Fruit fly (Drosophila melanogaster) whole organism, embryonic: ENCODE data around the gene Prosbeta2R2.

Experiments used
- Ada2b ChIP-seq: fragments of 200-800 bp; sonication (Bioruptor generic); IDR thresholded peaks from 2 replicates; pipeline ENCODE4 v1.3.6; 2022; ENCODE audit warnings: missing biosample characterization, missing genetic modification characterization
- Antp ChIP-seq: fragments of 200-800 bp; sonication (Bioruptor generic); optimal IDR thresholded peaks from 3 replicates; lab custom pipeline; 2016; ENCODE audit warnings: missing biosample characterization, missing genetic modification characterization
- Bteb2 ChIP-seq: fragments of 200-800 bp; sonication (Bioruptor generic); optimal IDR thresholded peaks from 2 replicates; lab custom pipeline; 2016; ENCODE audit warnings: missing biosample characterization, missing genetic modification characterization
- CG11085 ChIP-seq: fragments of 200-800 bp; sonication (Bioruptor generic); IDR thresholded peaks from 2 replicates; pipeline ENCODE4 v1.3.6; 2022; ENCODE audit warnings: missing biosample characterization, missing genetic modification characterization
- CG12071 ChIP-seq: fragments of 200-800 bp; sonication (Bioruptor generic); optimal IDR thresholded peaks from 3 replicates; lab custom pipeline; 2018; ENCODE audit warnings: missing biosample characterization, mild to moderate bottlenecking, missing genetic modification characterization
- CG12104 ChIP-seq: fragments of 200-800 bp; sonication (Bioruptor generic); optimal IDR thresholded peaks from 3 replicates; lab custom pipeline; 2016; ENCODE audit warnings: missing biosample characterization, missing genetic modification characterization
- CG13287 ChIP-seq: fragments of 200-800 bp; sonication (Bioruptor generic); IDR thresholded peaks from 2 replicates; pipeline ENCODE4 v1.3.6; 2022; ENCODE audit warnings: missing biosample characterization, missing genetic modification characterization; ENCODE audit not compliant: partially characterized antibody
- CG15696 ChIP-seq: fragments of 200-800 bp; sonication (Bioruptor generic); optimal IDR thresholded peaks from 2 replicates; lab custom pipeline; 2019; ENCODE audit warnings: missing biosample characterization, mild to moderate bottlenecking, missing genetic modification characterization, moderate library complexity
- CG17612 ChIP-seq: fragments of 200-800 bp; sonication (Bioruptor generic); IDR thresholded peaks from 2 replicates; pipeline ENCODE4 v1.3.6; 2022; ENCODE audit warnings: missing biosample characterization, missing genetic modification characterization
- CG17802 ChIP-seq: fragments of 200-800 bp; sonication (Bioruptor generic); optimal IDR thresholded peaks from 2 replicates; lab custom pipeline; 2018; ENCODE audit warnings: missing biosample characterization, mild to moderate bottlenecking, missing genetic modification characterization, moderate library complexity
- CG30431 ChIP-seq: fragments of 200-800 bp; sonication (Bioruptor generic); optimal IDR thresholded peaks from 2 replicates; lab custom pipeline; 2017; ENCODE audit warnings: missing biosample characterization, missing genetic modification characterization
- CG31365 ChIP-seq: fragments of 200-800 bp; sonication (Bioruptor generic); optimal IDR thresholded peaks from 2 replicates; lab custom pipeline; 2018; ENCODE audit warnings: missing biosample characterization, mild to moderate bottlenecking, missing genetic modification characterization
- CG31388 ChIP-seq: fragments of 200-800 bp; sonication (Bioruptor generic); optimal IDR thresholded peaks from 2 replicates; lab custom pipeline; 2016; ENCODE audit warnings: missing biosample characterization, missing genetic modification characterization
- CG32532 ChIP-seq: fragments of 200-800 bp; sonication (Bioruptor generic); IDR thresholded peaks from 2 replicates; pipeline ENCODE4 v1.3.6; 2022; ENCODE audit warnings: missing biosample characterization, missing genetic modification characterization
- CG3281 ChIP-seq: fragments of 200-800 bp; sonication (Bioruptor generic); optimal IDR thresholded peaks from 3 replicates; lab custom pipeline; 2017; ENCODE audit warnings: missing biosample characterization, mild to moderate bottlenecking, missing genetic modification characterization
- CG34376 ChIP-seq: fragments of 200-800 bp; sonication (Bioruptor generic); optimal IDR thresholded peaks from 2 replicates; lab custom pipeline; 2018; ENCODE audit warnings: missing biosample characterization, mild to moderate bottlenecking, missing genetic modification characterization
- CG4854 ChIP-seq: fragments of 200-800 bp; sonication (Bioruptor generic); optimal IDR thresholded peaks from 2 replicates; lab custom pipeline; 2016; ENCODE audit warnings: missing biosample characterization, missing genetic modification characterization, inconsistent platforms
- CG6689 ChIP-seq: fragments of 200-800 bp; sonication (Bioruptor generic); IDR thresholded peaks from 2 replicates; pipeline ENCODE4 v1.3.6; 2022; ENCODE audit warnings: missing biosample characterization, missing genetic modification characterization
- CG7357 ChIP-seq: fragments of 200-800 bp; sonication (Bioruptor generic); IDR thresholded peaks from 3 replicates; pipeline ENCODE4 v1.3.6; 2022; ENCODE audit warnings: missing biosample characterization, missing genetic modification characterization
- CG7372 ChIP-seq: fragments of 200-800 bp; sonication (Bioruptor generic); IDR thresholded peaks from 2 replicates; pipeline ENCODE4 v1.3.6; 2022; ENCODE audit warnings: missing biosample characterization, missing genetic modification characterization
- CG8765 ChIP-seq: fragments of 200-800 bp; sonication (Bioruptor generic); IDR thresholded peaks from 2 replicates; pipeline ENCODE4 v1.3.6; 2022; ENCODE audit warnings: missing biosample characterization, missing genetic modification characterization
- Eip74EF ChIP-seq, 2 experiments: fragments of 200-800 bp in 1 of 2; fragments of >200 bp in 1 of 2; sonication (Bioruptor generic) in 1 of 2; optimal IDR thresholded peaks; 2 replicates each; lab custom pipeline; 2017 to 2019; ENCODE audit warnings: missing biosample characterization in 2 of 2, missing genetic modification characterization in 2 of 2, mild to moderate bottlenecking in 1 of 2, moderate library complexity in 1 of 2
- Ets97D ChIP-seq: fragments of 200-800 bp; sonication (Bioruptor generic); optimal IDR thresholded peaks from 3 replicates; lab custom pipeline; 2016; ENCODE audit warnings: missing biosample characterization, missing genetic modification characterization
- Gug ChIP-seq: fragments of 200-800 bp; sonication (Bioruptor generic); IDR thresholded peaks from 4 replicates; pipeline ENCODE4 v1.3.6; 2022; ENCODE audit warnings: missing biosample characterization, missing genetic modification characterization
- HmgZ ChIP-seq: fragments of 200-800 bp; sonication (Bioruptor generic); optimal IDR thresholded peaks from 2 replicates; lab custom pipeline; 2018; ENCODE audit warnings: missing biosample characterization, mild to moderate bottlenecking, missing genetic modification characterization
- Hmx ChIP-seq: fragments of 200-800 bp; sonication (Bioruptor generic); optimal IDR thresholded peaks from 2 replicates; lab custom pipeline; 2016; ENCODE audit warnings: missing biosample characterization, missing genetic modification characterization
- Hr78 ChIP-seq, 2 experiments: fragments of 200-800 bp in 1 of 2; fragments of >200 bp in 1 of 2; sonication (Bioruptor generic) in 1 of 2; optimal IDR thresholded peaks; 2 replicates each; lab custom pipeline; 2017 to 2019; ENCODE audit warnings: missing biosample characterization in 2 of 2, missing genetic modification characterization in 2 of 2, mild to moderate bottlenecking in 1 of 2, moderate library complexity in 1 of 2
- Med ChIP-seq: fragments of 200-800 bp; sonication (Bioruptor generic); peaks from one replicate; lab custom pipeline; 2016; ENCODE audit warnings: missing biosample characterization, missing genetic modification characterization, mild to moderate bottlenecking, inconsistent platforms, moderate library complexity
- NFAT ChIP-seq: fragments of 200-800 bp; sonication (Bioruptor generic); IDR thresholded peaks from 2 replicates; pipeline ENCODE4 v1.3.6; 2022; ENCODE audit warnings: missing biosample characterization, missing genetic modification characterization
- Opbp ChIP-seq: fragments of 200-800 bp; sonication (Bioruptor generic); IDR thresholded peaks from 3 replicates; pipeline ENCODE4 v1.3.6; 2022; ENCODE audit warnings: missing biosample characterization, missing genetic modification characterization; ENCODE audit not compliant: partially characterized antibody
- Ssrp ChIP-seq: fragments of 200-800 bp; sonication (Bioruptor generic); optimal IDR thresholded peaks from 2 replicates; lab custom pipeline; 2018; ENCODE audit warnings: missing biosample characterization, mild to moderate bottlenecking, missing genetic modification characterization, moderate library complexity
- Stat92E ChIP-seq, 3 experiments: fragments of >200 bp in 2 of 3; fragments of 200-800 bp in 1 of 3; sonication (Bioruptor generic) in 1 of 3; optimal IDR thresholded peaks; 2 replicates each; lab custom pipeline; 2017 to 2019; ENCODE audit warnings: missing biosample characterization in 3 of 3, missing genetic modification characterization in 3 of 3, mild to moderate bottlenecking in 1 of 3, moderate library complexity in 1 of 3
- bcd ChIP-seq: fragments of 200-800 bp; sonication (Bioruptor generic); optimal IDR thresholded peaks from 2 replicates; lab custom pipeline; 2017; ENCODE audit warnings: missing biosample characterization, mild to moderate bottlenecking, missing genetic modification characterization
- cg ChIP-seq: fragments of 200-800 bp; sonication (Bioruptor generic); optimal IDR thresholded peaks from 3 replicates; lab custom pipeline; 2019; ENCODE audit warnings: missing biosample characterization, mild to moderate bottlenecking, missing genetic modification characterization, moderate library complexity
- chinmo ChIP-seq: fragments of 200-800 bp; sonication (Bioruptor generic); IDR thresholded peaks from 4 replicates; pipeline ENCODE4 v1.3.6; 2022; ENCODE audit warnings: missing biosample characterization, missing genetic modification characterization; ENCODE audit not compliant: partially characterized antibody
- croc ChIP-seq: fragments of 200-800 bp; sonication (Bioruptor generic); conservative IDR thresholded peaks from 3 replicates; pipeline ENCODE4 v1.3.6; 2022; ENCODE audit warnings: missing biosample characterization, missing genetic modification characterization
- dmrt11E ChIP-seq: fragments of 200-800 bp; sonication (Bioruptor generic); optimal IDR thresholded peaks from 3 replicates; lab custom pipeline; 2018; ENCODE audit warnings: missing biosample characterization, mild to moderate bottlenecking, missing genetic modification characterization, moderate library complexity
- dpn ChIP-seq, 2 experiments: fragments of 200-800 bp; sonication (Bioruptor generic); optimal IDR thresholded peaks; 3 replicates each; lab custom pipeline; 2016; ENCODE audit warnings: missing biosample characterization in 2 of 2, missing genetic modification characterization in 2 of 2
- gt ChIP-seq: fragments of 200-800 bp; sonication (Bioruptor generic); IDR thresholded peaks from 2 replicates; pipeline ENCODE4 v1.3.6; 2022; ENCODE audit warnings: missing biosample characterization, missing genetic modification characterization
- ken ChIP-seq: fragments of 200-800 bp; sonication (Bioruptor generic); IDR thresholded peaks from 3 replicates; pipeline ENCODE4 v1.3.6; 2022; ENCODE audit warnings: missing biosample characterization, missing genetic modification characterization
- lilli ChIP-seq: fragments of 200-800 bp; sonication (Bioruptor generic); optimal IDR thresholded peaks from 3 replicates; lab custom pipeline; 2016; ENCODE audit warnings: missing biosample characterization, missing genetic modification characterization
- oc ChIP-seq: fragments of 200-800 bp; sonication (Bioruptor generic); optimal IDR thresholded peaks from 2 replicates; lab custom pipeline; 2018; ENCODE audit warnings: missing biosample characterization, mild to moderate bottlenecking, missing genetic modification characterization, moderate library complexity
- psq ChIP-seq: fragments of 200-800 bp; sonication (Bioruptor generic); optimal IDR thresholded peaks from 2 replicates; lab custom pipeline; 2017; ENCODE audit warnings: missing biosample characterization, missing genetic modification characterization
- salm ChIP-seq: fragments of 200-800 bp; sonication (Bioruptor generic); optimal IDR thresholded peaks from 2 replicates; lab custom pipeline; 2018; ENCODE audit warnings: missing biosample characterization, mild to moderate bottlenecking, missing genetic modification characterization
- scrt ChIP-seq: fragments of 200-800 bp; sonication (Bioruptor generic); optimal IDR thresholded peaks from 2 replicates; lab custom pipeline; 2018; ENCODE audit warnings: missing biosample characterization, mild to moderate bottlenecking, missing genetic modification characterization, moderate library complexity
- sna ChIP-seq: fragments of 200-800 bp; sonication (Bioruptor generic); IDR thresholded peaks from 2 replicates; pipeline ENCODE4 v1.3.6; 2022; ENCODE audit warnings: missing biosample characterization, missing genetic modification characterization; ENCODE audit not compliant: partially characterized antibody
- tup ChIP-seq: fragments of 200-800 bp; sonication (Bioruptor generic); optimal IDR thresholded peaks from 2 replicates; lab custom pipeline; 2016; ENCODE audit warnings: missing biosample characterization, mild to moderate bottlenecking, missing genetic modification characterization, moderate library complexity
- twi ChIP-seq: fragments of 200-800 bp; optimal IDR thresholded peaks from 2 replicates; lab custom pipeline; 2019; ENCODE audit warnings: missing biosample characterization, mild to moderate bottlenecking, missing genetic modification characterization, moderate library complexity
- vvl ChIP-seq: fragments of 200-800 bp; sonication (Bioruptor generic); IDR thresholded peaks from 2 replicates; pipeline ENCODE4 v1.3.6; 2022; ENCODE audit warnings: missing biosample characterization, missing genetic modification characterization

The Prosbeta2R2 gene

DNA sequence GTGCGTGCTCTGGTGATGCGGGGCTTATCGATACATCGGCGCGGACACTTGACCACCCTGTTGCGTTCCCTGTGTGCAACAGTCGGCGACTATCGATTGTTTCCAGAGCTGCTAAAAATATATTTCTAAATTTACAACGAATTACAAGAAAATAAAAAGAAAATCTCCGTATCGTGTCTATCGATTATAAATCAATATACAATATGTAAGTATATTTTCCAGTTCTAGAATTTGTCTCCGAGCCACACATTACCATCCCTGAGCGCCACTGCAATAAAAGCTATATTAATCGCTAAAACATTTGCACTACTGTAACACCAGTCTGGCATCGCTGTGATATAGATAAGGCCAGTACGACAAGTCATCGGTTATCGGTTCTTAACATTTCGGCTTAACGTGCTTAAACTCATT is 12.9 kb upstream of the Prosbeta2R2 start, which contains the start of the genes Kat60 and Mms19 (continued):
- TF ChIP-seq dmrt11E (tag; lab: Kevin White, UChicago) (peak; percentile 62), CG7372 (GFP tag; lab: Robert Waterston, UW) (peak; percentile 39; the same call in 1 of the 2 replicates), Ada2b (peak; percentile 39; the same call in 1 of the 2 replicates), HmgZ (tag; lab: Kevin White, UChicago) (peak; percentile 58), salm (tag; lab: Kevin White, UChicago) (no peak), Ets97D (GFP tag; lab: Kevin White, UChicago) (peak; percentile 81), ken (GFP tag; lab: Robert Waterston, UW) (peak; percentile 65; the same call in 2 of the 3 replicates), tup (no peak), gt (no peak), CG17802 (tag; lab: Kevin White, UChicago) (peak; percentile 45), vvl (GFP tag; lab: Robert Waterston, UW) (peak; percentile 65; the same call in 1 of the 2 replicates), chinmo (GFP tag; lab: Robert Waterston, UW) (peak; percentile 36; the same call in 2 of the 4 replicates), lilli (GFP tag; lab: Kevin White, UChicago) (peak; percentile 87), CG17612 (GFP tag; lab: Robert Waterston, UW) (peak; percentile 42; the same call in 1 of the 2 replicates), psq (GFP tag; lab: Kevin White, UChicago) (peak; percentile 52), CG31365 (tag; lab: Kevin White, UChicago) (no peak), CG30431 (GFP tag; lab: Kevin White, UChicago) (peak; percentile 35), scrt (GFP tag; lab: Kevin White, UChicago) (peak; percentile 95), oc (tag; lab: Kevin White, UChicago) (peak; percentile 26), CG11085 (peak; percentile 64; the same call in 1 of the 2 replicates), CG34376 (GFP tag; lab: Kevin White, UChicago) (peak; percentile 36), Hr78 (GFP tag; optimal IDR thresholded peaks at IDR 0.05; lab: Kevin White, UChicago) (no peak), Eip74EF (GFP tag; optimal IDR thresholded peaks at IDR 0.05; lab: Kevin White, UChicago) (no peak), CG3281 (GFP tag; lab: Kevin White, UChicago) (no peak), Ssrp (tag; lab: Kevin White, UChicago) (peak; percentile 56), CG7357 (GFP tag; lab: Robert Waterston, UW) (peak; percentile 53; the same call in 1 of the 3 replicates), CG12071 (GFP tag; lab: Kevin White, UChicago) (no peak), Opbp (peak; percentile 86), CG13287 (GFP tag; lab: Robert Waterston, UW) (peak; percentile 92), Hmx (GFP tag; lab: Kevin White, UChicago) (no peak), cg (GFP tag; lab: Kevin White, UChicago) (no peak), CG32532 (GFP tag; lab: Robert Waterston, UW) (peak; percentile 71), CG15696 (peak; percentile 57), CG12104 (GFP tag; lab: Kevin White, UChicago) (peak; percentile 48), CG6689 (peak; percentile 80), sna (peak; percentile 90), Gug (GFP tag; lab: Robert Waterston, UW) (peak; percentile 84; the same call in 3 of the 4 replicates), CG31388 (GFP tag; lab: Kevin White, UChicago) (peak; percentile 44), Antp (GFP tag; lab: Kevin White, UChicago) (peak; percentile 47), Med (peak; percentile 92), twi (tag; lab: Kevin White, UChicago) (no peak), bcd (GFP tag; lab: Kevin White, UChicago) (peak; percentile 69), NFAT (GFP tag; lab: Robert Waterston, UW) (0 out of 2 replicates have a peak, but pooled peaks have one; percentile 52), Bteb2 (GFP tag; lab: Kevin White, UChicago) (peak; percentile 37), dpn (GFP tag; optimal IDR thresholded peaks at IDR 0.05; lab: Kevin White, UChicago) (peak; percentile 76), CG4854 (GFP tag; lab: Kevin White, UChicago) (peak; percentile 55), CG8765 (GFP tag; lab: Robert Waterston, UW) (peak; percentile 52; the same call in 1 of the 2 replicates), Stat92E (GFP tag; optimal IDR thresholded peaks at IDR 0.05; lab: Kevin White, UChicago) (peak in 1 of 3 experiments; percentile 68), croc (GFP tag; lab: Robert Waterston, UW) (peak; percentile 27; the same call in 2 of the 3 replicates)
